Worm (Caenorhabditis elegans): ENCODE results near the gene srh-75.

srh-75 gene

ce11 chrV:11075209-11076027, 18.5 kb upstream of the srh-75 start:
- TF ChIP-seq hpl-2 (GFP tag; optimal IDR thresholded peaks at IDR 0.05) (no peak), snu-23 (GFP tag; optimal IDR thresholded peaks at IDR 0.05) (peak; percentile 45), egl-27 (tag; optimal IDR thresholded peaks at IDR 0.05) (no peak), elt-3 (tag; optimal IDR thresholded peaks at IDR 0.05) (no peak), lin-14 (GFP tag; optimal IDR thresholded peaks at IDR 0.05) (peak; percentile 79), ztf-4 (tag; optimal IDR thresholded peaks at IDR 0.05) (no peak), sup-37 (GFP tag; optimal IDR thresholded peaks at IDR 0.05) (no peak), grh-1 (GFP tag; IDR thresholded peaks at IDR 0.05) (peak; percentile 36; the same call in 1 of the 2 replicates), mdl-1 (tag; optimal IDR thresholded peaks at IDR 0.05) (peak in 1 of 2 experiments; percentile 51), Y116A8C.19 (tag; optimal IDR thresholded peaks at IDR 0.05; ENCODE audit: borderline replicate concordance) (no peak), nhr-28 (tag; optimal IDR thresholded peaks at IDR 0.05) (no peak), efl-1 (optimal IDR thresholded peaks at IDR 0.05) (no peak), efl-1 (GFP tag; optimal IDR thresholded peaks at IDR 0.05 in 1 of 2) (peak in 1 of 2 experiments; percentile 67), C16A3.4 (tag; optimal IDR thresholded peaks at IDR 0.05) (no peak), unc-86 (tag; optimal IDR thresholded peaks at IDR 0.05) (peak; percentile 14), zip-4 (GFP tag; optimal IDR thresholded peaks at IDR 0.05) (peak; percentile 19), blmp-1 (tag; optimal IDR thresholded peaks at IDR 0.05) (peak; percentile 35), nhr-71 (tag; optimal IDR thresholded peaks at IDR 0.05) (peak; percentile 3), swsn-7 (tag; optimal IDR thresholded peaks at IDR 0.05) (peak; percentile 26), ces-1 (GFP tag; optimal IDR thresholded peaks at IDR 0.05) (no peak), lin-13 (GFP tag; optimal IDR thresholded peaks at IDR 0.05) (peak; percentile 1), ztf-11 (tag; optimal IDR thresholded peaks at IDR 0.05) (no peak), mef-2 (tag; optimal IDR thresholded peaks at IDR 0.05) (no peak), ceh-82 (tag; optimal IDR thresholded peaks at IDR 0.05) (peak in 1 of 3 experiments; percentile 42), nhr-47 (tag; optimal IDR thresholded peaks at IDR 0.05) (no peak), ceh-88 (GFP tag; IDR thresholded peaks at IDR 0.05) (no peak), lsy-2 (tag; optimal IDR thresholded peaks at IDR 0.05) (no peak), xbp-1 (tag; optimal IDR thresholded peaks at IDR 0.05) (no peak), elt-2 (tag; optimal IDR thresholded peaks at IDR 0.05) (no peak), dpl-1 (GFP tag; optimal IDR thresholded peaks at IDR 0.05) (peak in 2 of 3 experiments; percentile 5 to 31), lin-35 (GFP tag; optimal IDR thresholded peaks at IDR 0.05) (peak in 1 of 2 experiments; percentile 19), nhr-85 (tag) (no peak), fkh-8 (tag; optimal IDR thresholded peaks at IDR 0.05) (peak; percentile 2), rnt-1 (tag; optimal IDR thresholded peaks at IDR 0.05) (peak; percentile 22), fkh-4 (tag; optimal IDR thresholded peaks at IDR 0.05; ENCODE audit: borderline replicate concordance) (no peak), lir-3 (tag; optimal IDR thresholded peaks at IDR 0.05; ENCODE audit: poor library complexity) (no peak), snpc-4 (tag; optimal IDR thresholded peaks at IDR 0.05) (peak; percentile 13), F16B12.6 (tag; optimal IDR thresholded peaks at IDR 0.05) (no peak)

- TF ChIP-seq hlh-4 (tag; optimal IDR thresholded peaks at IDR 0.05): no peak
- peak; percentile 36 for TF ChIP-seq nhr-85 (tag)
- peak in 1 of 3 experiments; percentile 1 for TF ChIP-seq ceh-82 (tag; optimal IDR thresholded peaks at IDR 0.05)
- no peak for TF ChIP-seq blmp-1 (tag; optimal IDR thresholded peaks at IDR 0.05)
- no peak for TF ChIP-seq unc-86 (tag; optimal IDR thresholded peaks at IDR 0.05)
- peak; percentile 13 for TF ChIP-seq swsn-7 (tag; optimal IDR thresholded peaks at IDR 0.05)
- TF ChIP-seq lin-35 (GFP tag; optimal IDR thresholded peaks at IDR 0.05): peak in 1 of 2 experiments; percentile 1
- TF ChIP-seq hlh-17 (GFP tag; optimal IDR thresholded peaks at IDR 0.05; ENCODE audit: borderline replicate concordance): no peak
- peak; percentile 74 for TF ChIP-seq rnt-1 (tag; optimal IDR thresholded peaks at IDR 0.05)
- TF ChIP-seq lsy-2 (tag; optimal IDR thresholded peaks at IDR 0.05): peak in 1 of 2 experiments; percentile 12
- TF ChIP-seq egl-13 (tag; optimal IDR thresholded peaks at IDR 0.05): no peak
- TF ChIP-seq nhr-20 (tag; optimal IDR thresholded peaks at IDR 0.05): peak; percentile 35
- TF ChIP-seq lin-14 (GFP tag; optimal IDR thresholded peaks at IDR 0.05): peak; percentile 87
- TF ChIP-seq isw-1 (GFP tag; IDR thresholded peaks at IDR 0.05): no peak
- peak; percentile 55 for TF ChIP-seq dsc-1 (tag; optimal IDR thresholded peaks at IDR 0.05)
- TF ChIP-seq xbp-1 (tag; optimal IDR thresholded peaks at IDR 0.05): no peak
- TF ChIP-seq nhr-71 (tag; optimal IDR thresholded peaks at IDR 0.05): peak; percentile 76
- TF ChIP-seq snu-23 (GFP tag; optimal IDR thresholded peaks at IDR 0.05): peak; percentile 36
- no peak for TF ChIP-seq ceh-8 (GFP tag; optimal IDR thresholded peaks at IDR 0.05)
- TF ChIP-seq nhr-19 (GFP tag; conservative IDR thresholded peaks at IDR 0.05): peak; percentile 45
- no peak for TF ChIP-seq tlp-1 (tag; optimal IDR thresholded peaks at IDR 0.05)
- peak; percentile 21 for TF ChIP-seq mep-1 (tag; optimal IDR thresholded peaks at IDR 0.05)
- peak in 1 of 2 experiments; percentile 28 for TF ChIP-seq mdl-1 (tag; optimal IDR thresholded peaks at IDR 0.05)
Measured at ce11 chrV:11074448-11074847, 17.5 kb upstream of the srh-75 start, which contains the start of gene act-3. Gene act-3 (minus strand): TSS chrV:11074498.
